Worm (Caenorhabditis elegans) whole organism, L4 larva: ENCODE data around the gene rpap-3.

Source experiments
- D1046.2 ChIP-seq: fragments of 200-800 bp; sonication (Bioruptor generic); IDR thresholded peaks from 2 replicates; pipeline ENCODE4 v1.3.6; 2022; ENCODE audit warnings: missing genetic modification characterization, missing compliant biosample characterization
- F10B5.3 ChIP-seq: sonication (generic microtip); optimal IDR thresholded peaks from 2 replicates; lab custom pipeline; 2016; ENCODE audit warnings: mild to moderate bottlenecking, missing genetic modification characterization, missing compliant biosample characterization
- ama-1 ChIP-seq: fragments of 150-350 bp; optimal IDR thresholded peaks from 2 replicates; lab custom pipeline; 2014; ENCODE audit warnings: inconsistent platforms, mixed read lengths
- ceh-62 ChIP-seq: sonication (generic microtip); optimal IDR thresholded peaks from 2 replicates; lab custom pipeline; 2017; ENCODE audit warnings: missing biosample characterization, missing genetic modification characterization
- ces-1 ChIP-seq: fragments of 150-350 bp; sonication (generic microtip); optimal IDR thresholded peaks from 4 replicates; lab custom pipeline; 2014; ENCODE audit warnings: missing biosample characterization, missing genetic modification reagents, missing genetic modification characterization
- daf-19 ChIP-seq: fragments of 200-800 bp; sonication (Bioruptor generic); conservative IDR thresholded peaks from 2 replicates; pipeline ENCODE4 v1.3.6; 2022; ENCODE audit warnings: missing genetic modification characterization, missing compliant biosample characterization
- dpl-1 ChIP-seq: fragments of 150-350 bp; optimal IDR thresholded peaks from 2 replicates; lab custom pipeline; 2014; ENCODE audit warnings: missing biosample characterization, missing genetic modification reagents, missing genetic modification characterization
- lin-38 ChIP-seq: fragments of 200-800 bp; sonication (Bioruptor generic); IDR thresholded peaks from 2 replicates; pipeline ENCODE4 v1.3.6; 2022; ENCODE audit warnings: missing genetic modification reagents, missing genetic modification characterization, missing compliant biosample characterization
- mdl-1 ChIP-seq, 2 experiments: fragments of 150-350 bp in 1 of 2; sonication (generic microtip) in 1 of 2; optimal IDR thresholded peaks; 2 replicates each; lab custom pipeline; 2014 to 2017; ENCODE audit warnings: missing biosample characterization in 2 of 2, missing genetic modification characterization in 2 of 2
- nhr-102 ChIP-seq: sonication (generic microtip); optimal IDR thresholded peaks from 2 replicates; lab custom pipeline; 2016; ENCODE audit warnings: mild to moderate bottlenecking, missing genetic modification characterization, moderate library complexity, missing compliant biosample characterization
- tag-97 ChIP-seq: fragments of 200-800 bp; sonication (Bioruptor generic); IDR thresholded peaks from 2 replicates; pipeline ENCODE4 v1.3.6; 2022; ENCODE audit warnings: missing genetic modification characterization, missing compliant biosample characterization
- unc-62 ChIP-seq, 3 experiments: fragments of 150-350 bp in 1 of 3; sonication (generic microtip); optimal IDR thresholded peaks in 2 of 3; peaks in 1 of 3; 1 replicate in 1 of 3; 2 replicates in 2 of 3; lab custom pipeline; 2014 to 2017; ENCODE audit warnings: missing biosample characterization in 3 of 3, missing genetic modification characterization in 3 of 3, missing genetic modification reagents in 3 of 3, missing genotype in 1 of 3
- zfp-3 ChIP-seq: fragments of 200-800 bp; sonication (Bioruptor generic); conservative IDR thresholded peaks from 2 replicates; pipeline ENCODE4 v1.3.6; 2022; ENCODE audit warnings: missing genetic modification reagents, missing genetic modification characterization, missing compliant biosample characterization
- ztf-11 ChIP-seq: fragments of 150-350 bp; optimal IDR thresholded peaks from 2 replicates; lab custom pipeline; 2014; ENCODE audit warnings: missing biosample characterization, missing genetic modification characterization

ce11 chrIV:7770162-7770561 is 8.6 kb downstream of the rpap-3 start, which contains the start of gene rdl-1:
- TF ChIP-seq ces-1 (GFP tag; lab: Kevin White, UChicago): no peak
- TF ChIP-seq ztf-11 (tag; lab: Kevin White, UChicago): no peak
- TF ChIP-seq unc-62 (GFP tag; optimal IDR thresholded peaks at IDR 0.05 in 1 of 2; lab: Kevin White, UChicago): no peak
- TF ChIP-seq unc-62 (tag; optimal IDR thresholded peaks at IDR 0.05; lab: Kevin White, UChicago): no peak
- no peak for TF ChIP-seq daf-19 (GFP tag; lab: Robert Waterston, UW)
- no peak for TF ChIP-seq ceh-62 (tag; lab: Kevin White, UChicago)
- no peak for TF ChIP-seq ama-1
- no peak for TF ChIP-seq F10B5.3 (tag; lab: Kevin White, UChicago)
- no peak for TF ChIP-seq D1046.2 (GFP tag; lab: Robert Waterston, UW)
- no peak for TF ChIP-seq mdl-1 (tag; optimal IDR thresholded peaks at IDR 0.05; lab: Kevin White, UChicago)
- TF ChIP-seq zfp-3 (GFP tag; lab: Robert Waterston, UW): no peak
- no peak for TF ChIP-seq tag-97 (GFP tag; lab: Robert Waterston, UW)
- TF ChIP-seq nhr-102 (tag; lab: Kevin White, UChicago): no peak
- no peak for TF ChIP-seq lin-38 (GFP tag; lab: Robert Waterston, UW)
- no peak for TF ChIP-seq dpl-1 (GFP tag; lab: Kevin White, UChicago)
